Worm (Caenorhabditis elegans) whole organism, L1 larva: ENCODE data around the gene dsl-5.

Source experiments
- aha-1 ChIP-seq: fragments of 150-350 bp; optimal IDR thresholded peaks from 2 replicates; lab custom pipeline; 2014; ENCODE audit warnings: missing biosample characterization, missing genetic modification characterization
- alr-1 ChIP-seq: fragments of 200-800 bp; sonication (Bioruptor generic); optimal IDR thresholded peaks from 2 replicates; lab custom pipeline; 2018; ENCODE audit warnings: borderline replicate concordance, mild to moderate bottlenecking, missing genetic modification characterization, missing compliant biosample characterization
- aly-2 ChIP-seq: fragments of 150-350 bp; optimal IDR thresholded peaks from 2 replicates; lab custom pipeline; 2014; ENCODE audit warnings: missing biosample characterization, missing genetic modification characterization
- ceh-63 ChIP-seq: fragments of 200-800 bp; sonication (Bioruptor generic); optimal IDR thresholded peaks from 2 replicates; lab custom pipeline; 2018; ENCODE audit warnings: mild to moderate bottlenecking, missing genetic modification characterization, missing compliant biosample characterization
- dsc-1 ChIP-seq: sonication (generic microtip); optimal IDR thresholded peaks from 2 replicates; lab custom pipeline; 2016; ENCODE audit warnings: mild to moderate bottlenecking, missing genetic modification characterization, missing compliant biosample characterization
- efl-1 ChIP-seq, 4 experiments: fragments of 150-350 bp; optimal IDR thresholded peaks in 3 of 4; peaks in 1 of 4; 1 replicate in 1 of 4; 2 replicates in 3 of 4; lab custom pipeline; 2014; ENCODE audit warnings: missing biosample characterization in 2 of 4, missing genetic modification characterization in 2 of 4, missing genetic modification reagents in 2 of 4
- elt-2 ChIP-seq: sonication (generic microtip); optimal IDR thresholded peaks from 2 replicates; lab custom pipeline; 2016; ENCODE audit warnings: missing genetic modification characterization, mild to moderate bottlenecking, inconsistent platforms, missing compliant biosample characterization, missing genetic modification reagents
- ets-5 ChIP-seq: fragments of 200-800 bp; sonication (Bioruptor generic); IDR thresholded peaks from 2 replicates; pipeline ENCODE4 v1.3.6; 2022; ENCODE audit warnings: missing genetic modification characterization, missing compliant biosample characterization
- fkh-4 ChIP-seq: sonication (generic microtip); optimal IDR thresholded peaks from 2 replicates; lab custom pipeline; 2016; ENCODE audit warnings: missing compliant biosample characterization, missing genetic modification characterization, borderline replicate concordance
- grh-1 ChIP-seq: fragments of 200-800 bp; sonication (Bioruptor generic); IDR thresholded peaks from 2 replicates; pipeline ENCODE4 v1.3.6; 2022; ENCODE audit warnings: missing genetic modification reagents, missing genetic modification characterization, missing compliant biosample characterization
- hpl-2 ChIP-seq: fragments of 150-350 bp; optimal IDR thresholded peaks from 2 replicates; lab custom pipeline; 2014; ENCODE audit warnings: missing biosample characterization, missing genetic modification reagents, missing genetic modification characterization
- irx-1 ChIP-seq: sonication (generic microtip); optimal IDR thresholded peaks from 2 replicates; lab custom pipeline; 2016; ENCODE audit warnings: missing genetic modification characterization, missing compliant biosample characterization
- jun-1 ChIP-seq: fragments of 150-350 bp; optimal IDR thresholded peaks from 2 replicates; lab custom pipeline; 2014; ENCODE audit warnings: missing biosample characterization, missing genetic modification reagents, missing genetic modification characterization
- lin-13 ChIP-seq: fragments of 150-350 bp; optimal IDR thresholded peaks from 2 replicates; lab custom pipeline; 2014; ENCODE audit warnings: missing biosample characterization, missing genetic modification reagents, missing genetic modification characterization
- lin-35 ChIP-seq, 2 experiments: fragments of 150-350 bp; optimal IDR thresholded peaks; 2 replicates each; lab custom pipeline; 2014; ENCODE audit warnings: missing biosample characterization in 2 of 2, missing genetic modification characterization in 2 of 2, missing genetic modification reagents in 2 of 2
- lin-39 ChIP-seq: fragments of 150-350 bp; optimal IDR thresholded peaks from 2 replicates; lab custom pipeline; 2014; ENCODE audit warnings: missing biosample characterization, missing genetic modification reagents, missing genetic modification characterization
- lir-3 ChIP-seq: sonication (generic microtip); optimal IDR thresholded peaks from 2 replicates; lab custom pipeline; 2016; ENCODE audit warnings: mild to moderate bottlenecking, missing genetic modification characterization, moderate library complexity, missing compliant biosample characterization; ENCODE audit not compliant: poor library complexity
- mab-9 ChIP-seq: fragments of 200-800 bp; sonication (Bioruptor generic); IDR thresholded peaks from 2 replicates; pipeline ENCODE4 v1.3.6; 2022; ENCODE audit warnings: missing genetic modification reagents, missing genetic modification characterization, missing compliant biosample characterization
- mdl-1 ChIP-seq, 2 experiments: fragments of 150-350 bp; optimal IDR thresholded peaks; 2 replicates each; lab custom pipeline; 2014 to 2017; ENCODE audit warnings: missing biosample characterization in 2 of 2, missing genetic modification characterization in 2 of 2, inconsistent platforms in 1 of 2
- nhr-20 ChIP-seq: sonication (generic microtip); optimal IDR thresholded peaks from 2 replicates; lab custom pipeline; 2016; ENCODE audit warnings: mild to moderate bottlenecking, missing genetic modification characterization, missing compliant biosample characterization
- nhr-237 ChIP-seq: fragments of 150-350 bp; optimal IDR thresholded peaks from 2 replicates; lab custom pipeline; 2014; ENCODE audit warnings: missing biosample characterization, missing genetic modification characterization
- nhr-28 ChIP-seq: fragments of 150-350 bp; optimal IDR thresholded peaks from 2 replicates; lab custom pipeline; 2014; ENCODE audit warnings: missing biosample characterization, missing genetic modification characterization
- nhr-84 ChIP-seq: sonication (generic microtip); optimal IDR thresholded peaks from 2 replicates; lab custom pipeline; 2017; ENCODE audit warnings: missing biosample characterization, missing genetic modification characterization
- nhr-85 ChIP-seq: sonication (generic microtip); peaks from one replicate; lab custom pipeline; 2016; ENCODE audit warnings: missing genetic modification characterization, inconsistent platforms, missing compliant biosample characterization
- snpc-4 ChIP-seq: fragments of 150-350 bp; optimal IDR thresholded peaks from 2 replicates; lab custom pipeline; 2014; ENCODE audit warnings: missing biosample characterization, missing genetic modification characterization
- tbx-2 ChIP-seq: sonication (generic microtip); optimal IDR thresholded peaks from 2 replicates; lab custom pipeline; 2016; ENCODE audit warnings: missing genetic modification characterization, missing compliant biosample characterization
- unc-130 ChIP-seq: fragments of 150-350 bp; optimal IDR thresholded peaks from 2 replicates; lab custom pipeline; 2017; ENCODE audit warnings: missing biosample characterization, missing genetic modification characterization, inconsistent platforms
- xbp-1 ChIP-seq: sonication (generic microtip); optimal IDR thresholded peaks from 2 replicates; lab custom pipeline; 2016; ENCODE audit warnings: missing genetic modification characterization, missing compliant biosample characterization
- ztf-11 ChIP-seq, 2 experiments: sonication (generic microtip); optimal IDR thresholded peaks; 2 replicates each; lab custom pipeline; 2016 to 2017; ENCODE audit warnings: missing genetic modification characterization in 2 of 2, missing biosample characterization in 1 of 2, missing compliant biosample characterization in 1 of 2
- ztf-4 ChIP-seq: fragments of 150-350 bp; optimal IDR thresholded peaks from 2 replicates; lab custom pipeline; 2014; ENCODE audit warnings: missing biosample characterization, missing genetic modification characterization

dsl-5 gene

DNA sequence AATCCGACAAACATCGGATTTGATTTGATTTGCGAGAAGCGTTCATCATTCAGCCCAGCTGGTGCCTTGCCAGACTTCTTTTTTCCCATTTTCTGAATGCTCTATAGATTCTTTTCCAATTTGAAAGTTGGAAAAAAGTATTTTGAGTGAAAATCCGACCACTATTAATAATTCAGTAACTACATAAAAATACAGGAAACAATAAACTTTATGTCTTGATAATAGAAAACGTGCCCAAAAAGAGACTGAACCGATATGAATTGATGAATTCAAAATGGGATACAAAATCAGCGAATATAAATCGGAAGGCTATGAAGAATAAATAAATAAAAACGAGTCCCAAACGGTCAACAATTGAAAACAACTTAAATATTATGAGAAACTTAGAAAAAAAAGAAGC lies 10.9 kb upstream of the dsl-5 start, which contains the start of gene F58B3.4:
F58B3.4 (minus strand) TSS at position 101 of the 400 bp plus-strand sequence.
- TF ChIP-seq jun-1 (tag; lab: Kevin White, UChicago) (no peak), nhr-237 (tag; lab: Kevin White, UChicago) (no peak)
- TF ChIP-seq, all 84 proteins: peak for 0

DNA sequence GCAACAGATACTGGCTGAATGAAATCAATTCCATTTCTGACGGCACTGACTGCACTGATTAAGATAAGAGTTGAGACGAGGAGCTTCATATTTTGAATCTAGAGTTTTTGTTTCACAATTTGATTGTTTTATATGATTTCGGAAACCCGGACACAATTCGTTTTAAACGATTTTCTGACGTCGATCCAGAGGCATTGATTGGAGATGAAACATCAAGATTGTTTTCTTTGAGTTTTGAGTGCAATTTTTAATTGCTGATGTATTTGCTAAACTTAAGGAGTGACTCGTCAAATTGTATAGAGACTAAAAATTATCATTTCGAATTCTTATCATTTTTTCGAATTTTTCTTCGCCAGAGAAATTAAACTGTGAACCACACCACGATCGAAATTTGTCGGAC lies 7.0 kb upstream of the dsl-5 start, which contains the start of gene lys-6:
lys-6 (minus strand) TSS at position 101 of the 400 bp plus-strand sequence.
- TF ChIP-seq ztf-4 (tag; lab: Kevin White, UChicago) = no peak
- TF ChIP-seq aha-1 = no peak
- TF ChIP-seq efl-1 (optimal IDR thresholded peaks at IDR 0.05; lab: Kevin White, UChicago) = no peak
- TF ChIP-seq efl-1 (GFP tag; optimal IDR thresholded peaks at IDR 0.05 in 1 of 2; lab: Kevin White, UChicago) = peak in 1 of 2 experiments; percentile 68
- TF ChIP-seq grh-1 (GFP tag; lab: Robert Waterston, UW) = no peak

DNA sequence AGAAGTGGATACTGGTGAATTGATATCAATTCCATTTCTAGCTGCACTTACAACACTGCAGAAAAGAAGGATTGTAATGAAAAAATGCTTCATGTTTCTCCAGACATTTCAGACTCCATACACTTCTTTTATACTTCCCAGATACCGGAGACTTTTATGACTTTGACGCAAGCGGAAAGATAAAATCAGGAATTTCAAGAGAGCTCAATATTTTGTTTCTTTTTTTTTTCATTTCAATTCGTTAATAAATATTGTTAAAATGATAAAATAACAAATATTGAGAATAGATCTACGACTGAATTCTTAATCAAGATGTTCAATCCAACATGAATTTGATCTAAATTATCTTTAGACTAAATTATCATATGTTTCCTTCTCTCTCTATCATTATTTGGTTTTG lies 4.7 kb upstream of the dsl-5 start, which contains the start of gene lys-5:
lys-5 (minus strand) TSS at position 101 of the 400 bp plus-strand sequence.
- no peak for TF ChIP-seq lir-3 (tag; lab: Kevin White, UChicago)
- no peak for TF ChIP-seq hpl-2 (GFP tag; lab: Kevin White, UChicago)
- no peak for TF ChIP-seq dsc-1 (tag; lab: Kevin White, UChicago)
- TF ChIP-seq ceh-63 (GFP tag; lab: Kevin White, UChicago) = no peak
- no peak for TF ChIP-seq mdl-1 (tag; optimal IDR thresholded peaks at IDR 0.05; lab: Kevin White, UChicago)
- no peak for TF ChIP-seq lin-35 (GFP tag; optimal IDR thresholded peaks at IDR 0.05; lab: Kevin White, UChicago)
- TF ChIP-seq tbx-2 (tag; lab: Kevin White, UChicago) = no peak
- TF ChIP-seq nhr-28 = no peak
- TF ChIP-seq lin-13 (GFP tag; lab: Kevin White, UChicago) = no peak
- no peak for TF ChIP-seq ets-5 (GFP tag; lab: Robert Waterston, UW)
- TF ChIP-seq, all 84 proteins: peak for 0

DNA sequence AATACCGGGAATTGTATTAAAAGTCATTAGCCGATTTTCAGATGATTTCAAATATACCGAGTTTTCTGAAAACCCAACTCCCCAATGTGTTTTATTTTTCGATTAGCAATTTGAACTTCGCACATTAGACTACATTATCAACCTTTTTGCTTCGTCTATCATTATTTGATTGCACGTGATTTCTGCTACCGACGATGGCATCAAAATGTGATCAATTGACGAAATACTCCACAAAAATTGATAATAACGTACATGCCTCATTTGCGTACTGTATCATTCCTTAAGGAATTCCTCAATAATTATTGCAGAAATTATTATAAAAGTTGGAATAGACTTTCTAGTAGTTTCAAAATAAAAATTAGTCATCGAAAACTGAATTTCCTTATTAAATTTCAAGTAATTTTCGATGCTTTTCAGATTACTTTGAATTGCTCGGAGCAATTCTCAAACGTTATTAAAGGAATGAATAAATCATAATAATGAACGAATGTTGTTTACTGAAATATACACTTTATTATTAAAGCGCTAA lies 3.0 kb upstream of the dsl-5 start:
- TF ChIP-seq lin-35 (GFP tag; optimal IDR thresholded peaks at IDR 0.05; lab: Kevin White, UChicago) = peak in 1 of 2 experiments; percentile 4
- no peak for TF ChIP-seq irx-1 (tag; lab: Kevin White, UChicago)
- no peak for TF ChIP-seq aly-2 (tag; lab: Kevin White, UChicago)
- TF ChIP-seq elt-2 (tag; lab: Kevin White, UChicago) = peak; percentile 72
- peak; percentile 38 for TF ChIP-seq nhr-20 (tag; lab: Kevin White, UChicago)
- TF ChIP-seq alr-1 (tag; lab: Kevin White, UChicago) = no peak
- TF ChIP-seq tbx-2 (tag; lab: Kevin White, UChicago) = no peak
- TF ChIP-seq nhr-84 = no peak
- TF ChIP-seq, all 84 proteins: peak for 3

DNA sequence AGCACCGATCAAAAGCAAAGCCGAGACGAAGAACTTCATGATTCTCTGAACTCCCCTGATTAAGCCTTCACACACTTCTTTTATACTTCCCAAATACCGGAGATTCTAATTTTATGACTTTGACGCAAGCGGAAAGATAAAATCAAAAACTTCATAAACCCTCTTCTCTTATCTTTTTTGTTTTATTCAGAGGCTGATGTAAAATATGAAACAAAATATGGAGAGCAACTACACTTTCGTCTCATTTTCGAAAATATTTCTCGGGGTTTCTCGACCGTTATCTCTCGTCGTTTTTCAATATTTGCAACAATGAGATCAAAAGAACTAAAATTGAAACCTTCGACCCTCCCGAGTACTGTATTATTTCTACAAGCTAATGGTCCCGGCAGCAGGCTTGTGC lies 2.3 kb upstream of the dsl-5 start, which contains the start of gene lys-4:
lys-4 (minus strand) TSS at position 115 of the 400 bp plus-strand sequence.
- no peak for TF ChIP-seq ztf-11 (tag; optimal IDR thresholded peaks at IDR 0.05; lab: Kevin White, UChicago)
- TF ChIP-seq efl-1 (optimal IDR thresholded peaks at IDR 0.05; lab: Kevin White, UChicago) = no peak
- TF ChIP-seq efl-1 (GFP tag; optimal IDR thresholded peaks at IDR 0.05 in 1 of 2; lab: Kevin White, UChicago) = peak in 1 of 2 experiments; percentile 6
- peak; percentile 17 for TF ChIP-seq nhr-20 (tag; lab: Kevin White, UChicago)
- no peak for TF ChIP-seq snpc-4 (tag; lab: Kevin White, UChicago)
- TF ChIP-seq jun-1 (tag; lab: Kevin White, UChicago) = peak; percentile 39
- TF ChIP-seq mab-9 (GFP tag; lab: Robert Waterston, UW) = no peak
- no peak for TF ChIP-seq ztf-4 (tag; lab: Kevin White, UChicago)
- no peak for TF ChIP-seq lin-35 (GFP tag; optimal IDR thresholded peaks at IDR 0.05; lab: Kevin White, UChicago)
- TF ChIP-seq unc-130 = no peak
- no peak for TF ChIP-seq fkh-4
- no peak for TF ChIP-seq lin-39
- TF ChIP-seq elt-2 (tag; lab: Kevin White, UChicago) = peak; percentile 68
- no peak for TF ChIP-seq xbp-1 (tag; lab: Kevin White, UChicago)
- no peak for TF ChIP-seq nhr-85 (tag; lab: Kevin White, UChicago)
